Fruit fly (Drosophila melanogaster): Measurements from ENCODE around the gene CG11857.
A peak's percentile ranks its signal among the peaks of the same experiment; 100 is the strongest.

Gene CG11857

dm6 chr3R:25232271-25232989, 26.3 kb upstream of the CG11857 start, which contains the start of gene Cad96Cb (continued):
- TF ChIP-seq Dad (GFP tag; optimal IDR thresholded peaks at IDR 0.05), result peak; percentile 64
- peak; percentile 32 for TF ChIP-seq CG1647 (GFP tag; optimal IDR thresholded peaks at IDR 0.05)
- TF ChIP-seq CG14860 (GFP tag; IDR thresholded peaks at IDR 0.05; ENCODE audit: partially characterized antibody), result no peak
- TF ChIP-seq oc (tag; optimal IDR thresholded peaks at IDR 0.05), result peak; percentile 34
- TF ChIP-seq CG30431 (GFP tag; optimal IDR thresholded peaks at IDR 0.05), result peak; percentile 68
- peak; percentile 91 for TF ChIP-seq Asciz (GFP tag; optimal IDR thresholded peaks at IDR 0.05)
- peak; percentile 38; the same call in 1 of the 3 replicates for TF ChIP-seq Mrtf (GFP tag; IDR thresholded peaks at IDR 0.05)
- peak; percentile 72 for TF ChIP-seq run (tag; optimal IDR thresholded peaks at IDR 0.05)
- peak; percentile 58 for TF ChIP-seq Hmr (GFP tag; optimal IDR thresholded peaks at IDR 0.05)
- peak; percentile 40; the same call in 1 of the 2 replicates for TF ChIP-seq CG32532 (GFP tag; IDR thresholded peaks at IDR 0.05)
- peak; percentile 79 for TF ChIP-seq CG5180 (GFP tag; optimal IDR thresholded peaks at IDR 0.05)
- TF ChIP-seq ara (GFP tag; IDR thresholded peaks at IDR 0.05), result peak; percentile 65; the same call in 1 of the 2 replicates
- peak; percentile 43 for TF ChIP-seq CG9817 (tag; optimal IDR thresholded peaks at IDR 0.05)
- TF ChIP-seq Nf-YC (tag; optimal IDR thresholded peaks at IDR 0.05), result no peak
- TF ChIP-seq Dll (GFP tag; IDR thresholded peaks at IDR 0.05; ENCODE audit: partially characterized antibody), result 0 out of 4 replicates have a peak, but pooled peaks have one; percentile 21
- peak; percentile 62; the same call in 1 of the 2 replicates for TF ChIP-seq stc (GFP tag; IDR thresholded peaks at IDR 0.05)
- TF ChIP-seq CG2875 (GFP tag; optimal IDR thresholded peaks at IDR 0.05), result peak; percentile 87
- TF ChIP-seq Dip3 (GFP tag; optimal IDR thresholded peaks at IDR 0.05), result peak; percentile 20
- TF ChIP-seq danr (GFP tag; IDR thresholded peaks at IDR 0.05), result peak; percentile 44; the same call in 1 of the 2 replicates
- TF ChIP-seq CG10209 (GFP tag; optimal IDR thresholded peaks at IDR 0.05), result peak; percentile 85
- TF ChIP-seq NK7.1 (GFP tag; optimal IDR thresholded peaks at IDR 0.05), result peak; percentile 68
- TF ChIP-seq CG17385 (GFP tag; optimal IDR thresholded peaks at IDR 0.05), result peak; percentile 82
- peak; percentile 71 for TF ChIP-seq cato (GFP tag; optimal IDR thresholded peaks at IDR 0.05; ENCODE audit: borderline replicate concordance)
- peak; percentile 48 for TF ChIP-seq CG4707 (GFP tag; optimal IDR thresholded peaks at IDR 0.05)
- TF ChIP-seq CG3163 (GFP tag; optimal IDR thresholded peaks at IDR 0.05), result peak; percentile 58
- TF ChIP-seq CG4730 (GFP tag; IDR thresholded peaks at IDR 0.05), result no peak
- peak; percentile 53 for TF ChIP-seq kni (GFP tag; optimal IDR thresholded peaks at IDR 0.05)
- peak; percentile 75 for TF ChIP-seq ewg (GFP tag; optimal IDR thresholded peaks at IDR 0.05)
- peak; percentile 53 for TF ChIP-seq mam (GFP tag; optimal IDR thresholded peaks at IDR 0.05)
- TF ChIP-seq ttk (GFP tag; IDR thresholded peaks at IDR 0.05), result no peak; the same call in 1 of the 2 replicates
- peak; percentile 20 for TF ChIP-seq CG15073 (GFP tag; optimal IDR thresholded peaks at IDR 0.05)
- peak; percentile 61 for TF ChIP-seq HLH54F (GFP tag; optimal IDR thresholded peaks at IDR 0.05)
- TF ChIP-seq sens (GFP tag), result peak; percentile 99
- peak; percentile 84 for TF ChIP-seq CG12391 (tag; optimal IDR thresholded peaks at IDR 0.05)
- no peak for TF ChIP-seq Tbp (GFP tag; optimal IDR thresholded peaks at IDR 0.05)
- peak; percentile 68 for TF ChIP-seq dm (GFP tag; optimal IDR thresholded peaks at IDR 0.05)
- peak; percentile 46 for TF ChIP-seq Dek (tag; optimal IDR thresholded peaks at IDR 0.05)
- TF ChIP-seq CG12155 (GFP tag; optimal IDR thresholded peaks at IDR 0.05), result peak; percentile 64
- TF ChIP-seq so (GFP tag; IDR thresholded peaks at IDR 0.05), result peak; percentile 66; the same call in 1 of the 3 replicates
- TF ChIP-seq dysf (GFP tag; IDR thresholded peaks at IDR 0.05), result peak; percentile 73
- no peak for TF ChIP-seq gcm2 (GFP tag; optimal IDR thresholded peaks at IDR 0.05)
- peak; percentile 7 for TF ChIP-seq CG13123 (GFP tag; optimal IDR thresholded peaks at IDR 0.05)
- peak; percentile 45 for TF ChIP-seq Sry-β (GFP tag; optimal IDR thresholded peaks at IDR 0.05)
- peak; percentile 90 for TF ChIP-seq odd (GFP tag; optimal IDR thresholded peaks at IDR 0.05)
- peak; percentile 84 for TF ChIP-seq bcd (GFP tag; optimal IDR thresholded peaks at IDR 0.05)
- TF ChIP-seq Awh (GFP tag; IDR thresholded peaks at IDR 0.05), result peak; percentile 25; the same call in 1 of the 2 replicates
- TF ChIP-seq CG8281 (tag; optimal IDR thresholded peaks at IDR 0.05), result peak; percentile 68
- peak; percentile 49 for TF ChIP-seq CG33213 (GFP tag; optimal IDR thresholded peaks at IDR 0.05)
- 0 out of 3 replicates have a peak, but pooled peaks have one; percentile 55 for TF ChIP-seq CG11093 (GFP tag; IDR thresholded peaks at IDR 0.05)
